Fruit fly (Drosophila melanogaster) whole organism, embryonic: ENCODE measurements around the gene Mink.

ENCODE experiments used
- Atf3 ChIP-seq: fragments of 200-800 bp; sonication (Bioruptor generic); optimal IDR thresholded peaks from 3 replicates; lab custom pipeline; 2016; ENCODE audit warnings: missing biosample characterization, missing genetic modification characterization
- CG10959 ChIP-seq: fragments of 200-800 bp; sonication (Bioruptor generic); IDR thresholded peaks from 2 replicates; pipeline ENCODE4 v1.3.6; 2022; ENCODE audit warnings: missing biosample characterization, missing genetic modification characterization
- CG12299 ChIP-seq: fragments of 200-800 bp; sonication (Bioruptor generic); optimal IDR thresholded peaks from 2 replicates; lab custom pipeline; 2018; ENCODE audit warnings: missing biosample characterization, mild to moderate bottlenecking, missing genetic modification characterization
- CG12391 ChIP-seq: fragments of 200-800 bp; sonication (Bioruptor generic); optimal IDR thresholded peaks from 3 replicates; lab custom pipeline; 2018; ENCODE audit warnings: missing biosample characterization, mild to moderate bottlenecking, missing genetic modification characterization, moderate library complexity
- CG13123 ChIP-seq: fragments of 200-800 bp; sonication (Bioruptor generic); optimal IDR thresholded peaks from 2 replicates; lab custom pipeline; 2016; ENCODE audit warnings: missing biosample characterization, missing genetic modification characterization
- CG13287 ChIP-seq: fragments of 200-800 bp; sonication (Bioruptor generic); IDR thresholded peaks from 2 replicates; pipeline ENCODE4 v1.3.6; 2022; ENCODE audit warnings: missing biosample characterization, missing genetic modification characterization; ENCODE audit not compliant: partially characterized antibody
- CG1647 ChIP-seq: fragments of 200-800 bp; sonication (Bioruptor generic); optimal IDR thresholded peaks from 3 replicates; lab custom pipeline; 2016; ENCODE audit warnings: missing biosample characterization, missing genetic modification characterization
- CG16815 ChIP-seq: fragments of 200-800 bp; sonication (Bioruptor generic); optimal IDR thresholded peaks from 3 replicates; lab custom pipeline; 2017; ENCODE audit warnings: missing biosample characterization, mild to moderate bottlenecking, missing genetic modification characterization
- CG17186 ChIP-seq: fragments of 200-800 bp; sonication (Bioruptor generic); optimal IDR thresholded peaks from 3 replicates; lab custom pipeline; 2017; ENCODE audit warnings: missing biosample characterization, missing genetic modification reagents, missing genetic modification characterization
- CG2875 ChIP-seq: fragments of 200-800 bp; sonication (Bioruptor generic); optimal IDR thresholded peaks from 2 replicates; lab custom pipeline; 2017; ENCODE audit warnings: missing biosample characterization, mild to moderate bottlenecking, missing genetic modification characterization, missing genetic modification reagents
- CG3163 ChIP-seq: fragments of 200-800 bp; sonication (Bioruptor generic); optimal IDR thresholded peaks from 3 replicates; lab custom pipeline; 2016; ENCODE audit warnings: missing biosample characterization, missing genetic modification characterization
- CG4404 ChIP-seq: fragments of 200-800 bp; sonication (Bioruptor generic); IDR thresholded peaks from 2 replicates; pipeline ENCODE4 v1.3.6; 2022; ENCODE audit warnings: missing biosample characterization, missing genetic modification characterization
- CG6689 ChIP-seq: fragments of 200-800 bp; sonication (Bioruptor generic); IDR thresholded peaks from 2 replicates; pipeline ENCODE4 v1.3.6; 2022; ENCODE audit warnings: missing biosample characterization, missing genetic modification characterization
- CG6854 ChIP-seq: fragments of 200-800 bp; sonication (Bioruptor generic); optimal IDR thresholded peaks from 3 replicates; lab custom pipeline; 2017; ENCODE audit warnings: missing biosample characterization, mild to moderate bottlenecking, missing genetic modification characterization
- CG8478 ChIP-seq: fragments of >200 bp; optimal IDR thresholded peaks from 2 replicates; lab custom pipeline; 2018
- CG9215 ChIP-seq: fragments of 200-800 bp; sonication (Bioruptor generic); IDR thresholded peaks from 2 replicates; pipeline ENCODE4 v1.3.6; 2022; ENCODE audit warnings: missing biosample characterization, missing genetic modification characterization
- CG9727 ChIP-seq: fragments of 200-800 bp; sonication (Bioruptor generic); optimal IDR thresholded peaks from 3 replicates; lab custom pipeline; 2017; ENCODE audit warnings: missing biosample characterization, mild to moderate bottlenecking, missing genetic modification characterization
- CHES-1-like ChIP-seq: fragments of 200-800 bp; sonication (Bioruptor generic); optimal IDR thresholded peaks from 2 replicates; lab custom pipeline; 2016; ENCODE audit warnings: missing biosample characterization, missing genetic modification characterization
- Doc3 ChIP-seq: fragments of 200-800 bp; sonication (Bioruptor generic); IDR thresholded peaks from 3 replicates; pipeline ENCODE4 v1.3.6; 2022; ENCODE audit warnings: missing biosample characterization, missing genetic modification characterization; ENCODE audit not compliant: partially characterized antibody
- MTF-1 ChIP-seq: fragments of 200-800 bp; sonication (Bioruptor generic); optimal IDR thresholded peaks from 2 replicates; lab custom pipeline; 2018; ENCODE audit warnings: missing biosample characterization, mild to moderate bottlenecking, missing genetic modification characterization, borderline replicate concordance
- Meics ChIP-seq: fragments of 200-800 bp; sonication (Bioruptor generic); optimal IDR thresholded peaks from 2 replicates; lab custom pipeline; 2017; ENCODE audit warnings: missing biosample characterization, mild to moderate bottlenecking, missing genetic modification characterization
- Nf-YB ChIP-seq: fragments of 200-800 bp; sonication (Bioruptor generic); optimal IDR thresholded peaks from 3 replicates; lab custom pipeline; 2019; ENCODE audit warnings: missing biosample characterization, mild to moderate bottlenecking, missing genetic modification characterization, moderate library complexity
- Pdp1 ChIP-seq, 2 experiments: fragments of 200-800 bp; sonication (Bioruptor generic); optimal IDR thresholded peaks; 3 replicates each; lab custom pipeline; 2016; ENCODE audit warnings: missing biosample characterization in 2 of 2, missing genetic modification characterization in 2 of 2, mild to moderate bottlenecking in 1 of 2, moderate library complexity in 1 of 2
- Poxn ChIP-seq: fragments of 200-800 bp; sonication (Bioruptor generic); IDR thresholded peaks from 2 replicates; pipeline ENCODE4 v1.3.6; 2022; ENCODE audit warnings: missing biosample characterization, missing genetic modification characterization
- Rfx ChIP-seq: fragments of 200-800 bp; sonication (Bioruptor generic); IDR thresholded peaks from 2 replicates; pipeline ENCODE4 v1.3.6; 2022; ENCODE audit warnings: missing biosample characterization, missing genetic modification characterization
- Trl ChIP-seq, 3 experiments: fragments of >200 bp in 2 of 3; fragments of 200-800 bp in 1 of 3; sonication (Bioruptor generic) in 1 of 3; optimal IDR thresholded peaks; 2 replicates in 1 of 3; 3 replicates in 2 of 3; lab custom pipeline; 2016 to 2017; ENCODE audit warnings: missing biosample characterization in 1 of 3, missing genetic modification characterization in 1 of 3
- Vsx1 ChIP-seq: fragments of 200-800 bp; sonication (Bioruptor generic); optimal IDR thresholded peaks from 2 replicates; lab custom pipeline; 2017; ENCODE audit warnings: missing biosample characterization, mild to moderate bottlenecking, missing genetic modification characterization, missing genetic modification reagents
- ac ChIP-seq: fragments of 200-800 bp; sonication (Bioruptor generic); optimal IDR thresholded peaks from 3 replicates; lab custom pipeline; 2017; ENCODE audit warnings: missing biosample characterization, mild to moderate bottlenecking, missing genetic modification characterization
- ash1 ChIP-seq: fragments of 200-800 bp; sonication (Bioruptor generic); optimal IDR thresholded peaks from 2 replicates; lab custom pipeline; 2018; ENCODE audit warnings: missing biosample characterization, mild to moderate bottlenecking, missing genetic modification characterization
- bab2 ChIP-seq: fragments of 200-800 bp; sonication (Bioruptor generic); optimal IDR thresholded peaks from 2 replicates; lab custom pipeline; 2016; ENCODE audit warnings: missing biosample characterization, missing genetic modification characterization
- ci ChIP-seq: fragments of 200-800 bp; sonication (Bioruptor generic); IDR thresholded peaks from 3 replicates; pipeline ENCODE4 v1.3.6; 2022; ENCODE audit warnings: missing biosample characterization, missing genetic modification characterization
- crol ChIP-seq: fragments of 200-800 bp; sonication (Bioruptor generic); IDR thresholded peaks from 2 replicates; pipeline ENCODE4 v1.3.6; 2022; ENCODE audit warnings: missing biosample characterization, missing genetic modification characterization
- dmrt99B ChIP-seq: fragments of 200-800 bp; sonication (Bioruptor generic); optimal IDR thresholded peaks from 2 replicates; lab custom pipeline; 2018; ENCODE audit warnings: missing biosample characterization, mild to moderate bottlenecking, missing genetic modification characterization, moderate library complexity
- gem ChIP-seq: fragments of 200-800 bp; sonication (Bioruptor generic); optimal IDR thresholded peaks from 2 replicates; lab custom pipeline; 2019; ENCODE audit warnings: missing biosample characterization, mild to moderate bottlenecking, missing genetic modification characterization, moderate library complexity
- gsb-n ChIP-seq: fragments of 200-800 bp; sonication (Bioruptor generic); optimal IDR thresholded peaks from 3 replicates; lab custom pipeline; 2018; ENCODE audit warnings: missing biosample characterization, mild to moderate bottlenecking, missing genetic modification characterization
- ham ChIP-seq: fragments of 200-800 bp; sonication (Bioruptor generic); IDR thresholded peaks from 2 replicates; pipeline ENCODE4 v1.3.6; 2022; ENCODE audit warnings: missing biosample characterization, missing genetic modification characterization
- kah ChIP-seq: fragments of 200-800 bp; sonication (Bioruptor generic); optimal IDR thresholded peaks from 2 replicates; lab custom pipeline; 2018; ENCODE audit warnings: missing biosample characterization, mild to moderate bottlenecking, missing genetic modification characterization
- lola ChIP-seq, 3 experiments: fragments of >200 bp in 2 of 3; fragments of 200-800 bp in 1 of 3; sonication (Bioruptor generic) in 1 of 3; optimal IDR thresholded peaks; 2 replicates each; lab custom pipeline; 2017 to 2019; ENCODE audit warnings: missing biosample characterization in 3 of 3, missing genetic modification characterization in 3 of 3, mild to moderate bottlenecking in 1 of 3, moderate library complexity in 1 of 3
- oc ChIP-seq: fragments of 200-800 bp; sonication (Bioruptor generic); optimal IDR thresholded peaks from 2 replicates; lab custom pipeline; 2018; ENCODE audit warnings: missing biosample characterization, mild to moderate bottlenecking, missing genetic modification characterization, moderate library complexity
- pho ChIP-seq: fragments of 200-800 bp; sonication (Bioruptor generic); optimal IDR thresholded peaks from 2 replicates; lab custom pipeline; 2016; ENCODE audit warnings: missing biosample characterization, missing genetic modification characterization
- phol ChIP-seq: fragments of 200-800 bp; sonication (Bioruptor generic); optimal IDR thresholded peaks from 3 replicates; lab custom pipeline; 2018; ENCODE audit warnings: missing biosample characterization, mild to moderate bottlenecking, missing genetic modification characterization, moderate library complexity
- rib ChIP-seq: fragments of 200-800 bp; sonication (Bioruptor generic); IDR thresholded peaks from 2 replicates; pipeline ENCODE4 v1.3.6; 2022; ENCODE audit warnings: missing biosample characterization, missing genetic modification characterization
- row ChIP-seq: fragments of 200-800 bp; sonication (Bioruptor generic); IDR thresholded peaks from 3 replicates; pipeline ENCODE4 v1.3.6; 2022; ENCODE audit warnings: missing biosample characterization, missing genetic modification characterization
- slbo ChIP-seq: fragments of 200-800 bp; sonication (Bioruptor generic); IDR thresholded peaks from 2 replicates; pipeline ENCODE4 v1.3.6; 2022; ENCODE audit warnings: missing biosample characterization, missing genetic modification characterization
- sqz ChIP-seq: fragments of 200-800 bp; sonication (Bioruptor generic); optimal IDR thresholded peaks from 3 replicates; lab custom pipeline; 2018; ENCODE audit warnings: missing biosample characterization, mild to moderate bottlenecking, missing genetic modification characterization
- tgo ChIP-seq: fragments of 200-800 bp; sonication (Bioruptor generic); IDR thresholded peaks from 3 replicates; pipeline ENCODE4 v1.3.6; 2022; ENCODE audit warnings: missing biosample characterization, missing genetic modification characterization
- vnd ChIP-seq: fragments of 200-800 bp; sonication (Bioruptor generic); IDR thresholded peaks from 3 replicates; pipeline ENCODE4 v1.3.6; 2022; ENCODE audit warnings: missing biosample characterization, missing genetic modification characterization; ENCODE audit not compliant: partially characterized antibody
- vvl ChIP-seq: fragments of 200-800 bp; sonication (Bioruptor generic); IDR thresholded peaks from 2 replicates; pipeline ENCODE4 v1.3.6; 2022; ENCODE audit warnings: missing biosample characterization, missing genetic modification characterization
- wdn ChIP-seq: fragments of 200-800 bp; sonication (Bioruptor generic); IDR thresholded peaks from 2 replicates; pipeline ENCODE4 v1.3.6; 2022; ENCODE audit warnings: missing biosample characterization, missing genetic modification characterization

The Mink gene

dm6 chr3R:24894419-24895206 is 27.7 kb upstream of the Mink start, which contains the start of the genes CG31121 and CG11069 (continued):
- TF ChIP-seq gsb-n (tag; lab: Kevin White, UChicago) = no peak
- TF ChIP-seq CG13287 (GFP tag; lab: Robert Waterston, UW) = no peak
- no peak for TF ChIP-seq Poxn (GFP tag; lab: Robert Waterston, UW)
- no peak for TF ChIP-seq CG6689
- no peak for TF ChIP-seq CG9215 (GFP tag; lab: Robert Waterston, UW)
- peak; percentile 30 for TF ChIP-seq CG12391 (tag; lab: Kevin White, UChicago)
- TF ChIP-seq CG6854 = no peak
- TF ChIP-seq MTF-1 (GFP tag; lab: Kevin White, UChicago) = no peak
- no peak for TF ChIP-seq CG17186
- TF ChIP-seq CG3163 (GFP tag; lab: Kevin White, UChicago) = peak; percentile 84
- TF ChIP-seq row (GFP tag; lab: Robert Waterston, UW) = no peak; the same call in 2 of the 3 replicates
- TF ChIP-seq ci (GFP tag; lab: Robert Waterston, UW) = peak; percentile 15; the same call in 1 of the 3 replicates
- no peak for TF ChIP-seq gem (tag; lab: Kevin White, UChicago)
- TF ChIP-seq Nf-YB (GFP tag; lab: Kevin White, UChicago) = no peak
- TF ChIP-seq CG4404 (GFP tag; lab: Robert Waterston, UW) = no peak
- no peak for TF ChIP-seq oc (tag; lab: Kevin White, UChicago)
- no peak for TF ChIP-seq wdn (GFP tag; lab: Robert Waterston, UW)
- TF ChIP-seq dmrt99B = no peak
- TF ChIP-seq CG8478 = no peak
- no peak for TF ChIP-seq Vsx1
- no peak for TF ChIP-seq CG13123 (GFP tag; lab: Kevin White, UChicago)
- 0 out of 2 replicates have a peak, but pooled peaks have one; percentile 9 for TF ChIP-seq vvl (GFP tag; lab: Robert Waterston, UW)
- no peak for TF ChIP-seq Pdp1 (GFP tag; optimal IDR thresholded peaks at IDR 0.05; lab: Kevin White, UChicago)
- TF ChIP-seq kah = peak; percentile 4
- no peak for TF ChIP-seq Atf3
- TF ChIP-seq ash1 (GFP tag; lab: Kevin White, UChicago) = no peak
- no peak for TF ChIP-seq CHES-1-like (GFP tag; lab: Kevin White, UChicago)
- no peak for TF ChIP-seq vnd (GFP tag; lab: Robert Waterston, UW)
- no peak for TF ChIP-seq crol (GFP tag; lab: Robert Waterston, UW)
- TF ChIP-seq rib = 0 out of 2 replicates have a peak, but pooled peaks have one; percentile 19
- TF ChIP-seq phol (tag; lab: Kevin White, UChicago) = peak; percentile 61
- TF ChIP-seq sqz = peak; percentile 58
- no peak for TF ChIP-seq CG1647 (GFP tag; lab: Kevin White, UChicago)
- no peak for TF ChIP-seq bab2 (GFP tag; lab: Kevin White, UChicago)
- TF ChIP-seq pho (GFP tag; lab: Kevin White, UChicago) = no peak
- TF ChIP-seq lola (GFP tag; optimal IDR thresholded peaks at IDR 0.05; lab: Kevin White, UChicago) = no peak
- no peak for TF ChIP-seq Meics (GFP tag; lab: Kevin White, UChicago)
- no peak for TF ChIP-seq CG12299
- no peak for TF ChIP-seq CG16815
- TF ChIP-seq ac (GFP tag; lab: Kevin White, UChicago) = no peak
- peak; percentile 46 for TF ChIP-seq Rfx (GFP tag; lab: Robert Waterston, UW)
- no peak for TF ChIP-seq tgo (GFP tag; lab: Robert Waterston, UW)
- TF ChIP-seq Doc3 = no peak
- TF ChIP-seq CG10959 = no peak
- TF ChIP-seq Trl (optimal IDR thresholded peaks at IDR 0.05; lab: Kevin White, UChicago) = peak; percentile 66 to 84
- TF ChIP-seq Trl (GFP tag; optimal IDR thresholded peaks at IDR 0.05; lab: Kevin White, UChicago) = no peak
- TF ChIP-seq CG2875 (GFP tag; lab: Kevin White, UChicago) = no peak
- TF ChIP-seq ham (GFP tag; lab: Robert Waterston, UW) = no peak
- TF ChIP-seq CG9727 (GFP tag; lab: Kevin White, UChicago) = no peak
- TF ChIP-seq slbo (GFP tag; lab: Robert Waterston, UW) = 0 out of 2 replicates have a peak, but pooled peaks have one; percentile 23
